Fruit fly (Drosophila melanogaster): ENCODE data around the gene Adgf-A2.

The Adgf-A2 gene

dm6 chr3L:17763987-17764386, at the start of gene Adgf-A2, which contains the start of gene Adgf-A (continued):
- TF ChIP-seq p53 (GFP tag; optimal IDR thresholded peaks at IDR 0.05), result no peak
- TF ChIP-seq lmd (GFP tag; IDR thresholded peaks at IDR 0.05), result no peak
- peak; percentile 39; the same call in 1 of the 2 replicates for TF ChIP-seq chm (GFP tag; IDR thresholded peaks at IDR 0.05)
- no peak for TF ChIP-seq run (tag; optimal IDR thresholded peaks at IDR 0.05)
- TF ChIP-seq kni (GFP tag; optimal IDR thresholded peaks at IDR 0.05), result no peak
- TF ChIP-seq en (GFP tag; optimal IDR thresholded peaks at IDR 0.05), result no peak
- no peak for TF ChIP-seq ato (GFP tag; IDR thresholded peaks at IDR 0.05; ENCODE audit: partially characterized antibody)
- no peak for TF ChIP-seq cwo (GFP tag; optimal IDR thresholded peaks at IDR 0.05)
- no peak for TF ChIP-seq otp (GFP tag; IDR thresholded peaks at IDR 0.05)
- TF ChIP-seq exex (tag; optimal IDR thresholded peaks at IDR 0.05), result no peak
- no peak for TF ChIP-seq CG17912 (GFP tag; optimal IDR thresholded peaks at IDR 0.05)
- TF ChIP-seq CG15514 (GFP tag; optimal IDR thresholded peaks at IDR 0.05), result peak; percentile 16
- no peak for TF ChIP-seq Gug (GFP tag; IDR thresholded peaks at IDR 0.05)
- TF ChIP-seq CG4730 (GFP tag; IDR thresholded peaks at IDR 0.05), result no peak
- TF ChIP-seq CG12769 (tag; optimal IDR thresholded peaks at IDR 0.05), result no peak
- no peak for TF ChIP-seq wor (GFP tag; IDR thresholded peaks at IDR 0.05)
- no peak for TF ChIP-seq corto (GFP tag; optimal IDR thresholded peaks at IDR 0.05)
- TF ChIP-seq HLH3B (GFP tag; IDR thresholded peaks at IDR 0.05), result no peak
- TF ChIP-seq Trl (optimal IDR thresholded peaks at IDR 0.05), result peak in 1 of 2 experiments; percentile 7
- TF ChIP-seq Trl (GFP tag; optimal IDR thresholded peaks at IDR 0.05), result no peak
- TF ChIP-seq CG16815 (GFP tag; optimal IDR thresholded peaks at IDR 0.05), result no peak
- no peak for TF ChIP-seq Xbp1 (GFP tag; optimal IDR thresholded peaks at IDR 0.05)
- peak; percentile 11 for TF ChIP-seq grn (GFP tag; optimal IDR thresholded peaks at IDR 0.05)
- no peak for TF ChIP-seq kay (GFP tag; optimal IDR thresholded peaks at IDR 0.05)
- no peak for TF ChIP-seq CG16813 (GFP tag; IDR thresholded peaks at IDR 0.05; ENCODE audit: partially characterized antibody)
- TF ChIP-seq lab (GFP tag; optimal IDR thresholded peaks at IDR 0.05), result peak; percentile 20

- no peak for TF ChIP-seq jing (GFP tag; optimal IDR thresholded peaks at IDR 0.05)
- TF ChIP-seq CG31365 (tag; optimal IDR thresholded peaks at IDR 0.05), result no peak
- no peak for TF ChIP-seq CG4282 (GFP tag; optimal IDR thresholded peaks at IDR 0.05)
- TF ChIP-seq mirr (GFP tag; optimal IDR thresholded peaks at IDR 0.05), result peak; percentile 44
- peak in 1 of 2 experiments; percentile 93 for TF ChIP-seq Pdp1 (GFP tag; optimal IDR thresholded peaks at IDR 0.05)
- TF ChIP-seq Scr (GFP tag; IDR thresholded peaks at IDR 0.05; ENCODE audit: partially characterized antibody), result no peak
- no peak for TF ChIP-seq CG15601 (tag; optimal IDR thresholded peaks at IDR 0.05)
- no peak for TF ChIP-seq pfk (GFP tag; optimal IDR thresholded peaks at IDR 0.05)
- no peak for TF ChIP-seq CG3163 (GFP tag; optimal IDR thresholded peaks at IDR 0.05)
- TF ChIP-seq BtbVII (GFP tag; optimal IDR thresholded peaks at IDR 0.05), result peak; percentile 44
- no peak for TF ChIP-seq CG3726 (GFP tag; IDR thresholded peaks at IDR 0.05)
- no peak for TF ChIP-seq gsb-n (tag; optimal IDR thresholded peaks at IDR 0.05)
- TF ChIP-seq CG11398 (GFP tag; optimal IDR thresholded peaks at IDR 0.05), result no peak
- no peak for TF ChIP-seq ERR (GFP tag; optimal IDR thresholded peaks at IDR 0.05)
- no peak for TF ChIP-seq C15 (GFP tag; IDR thresholded peaks at IDR 0.05)
- no peak for TF ChIP-seq kah (GFP tag; optimal IDR thresholded peaks at IDR 0.05)
- no peak for TF ChIP-seq CG2202 (tag; optimal IDR thresholded peaks at IDR 0.05)
- no peak for TF ChIP-seq gt (GFP tag; IDR thresholded peaks at IDR 0.05)
- no peak for TF ChIP-seq schlank (tag; optimal IDR thresholded peaks at IDR 0.05)
- peak; percentile 37 for TF ChIP-seq CG6813 (GFP tag; optimal IDR thresholded peaks at IDR 0.05)
- TF ChIP-seq Dip2 (GFP tag; IDR thresholded peaks at IDR 0.05), result no peak
- TF ChIP-seq disco-r (GFP tag; optimal IDR thresholded peaks at IDR 0.05), result no peak
- TF ChIP-seq CG11723 (GFP tag; optimal IDR thresholded peaks at IDR 0.05), result no peak
- peak; percentile 59 for TF ChIP-seq CG34376 (GFP tag; optimal IDR thresholded peaks at IDR 0.05)
- no peak for TF ChIP-seq CG33557 (GFP tag; optimal IDR thresholded peaks at IDR 0.05)
Measured at dm6 chr3L:17808597-17809213, 44.7 kb upstream of the Adgf-A2 start, which contains the start of gene CG32191. CG32191 (minus strand) TSS chr3L:17809146.
